Worm (Caenorhabditis elegans) whole organism, early embryonic: ENCODE results near the gene cwp-5.

Experiments used
- ama-1 ChIP-seq: fragments of 150-350 bp; optimal IDR thresholded peaks from 2 replicates; lab custom pipeline; 2014
- scrt-1 ChIP-seq: fragments of 200-800 bp; sonication (Bioruptor generic); IDR thresholded peaks from 2 replicates; pipeline ENCODE4 v1.3.6; 2022; ENCODE audit warnings: missing genetic modification characterization, missing compliant biosample characterization

DNA sequence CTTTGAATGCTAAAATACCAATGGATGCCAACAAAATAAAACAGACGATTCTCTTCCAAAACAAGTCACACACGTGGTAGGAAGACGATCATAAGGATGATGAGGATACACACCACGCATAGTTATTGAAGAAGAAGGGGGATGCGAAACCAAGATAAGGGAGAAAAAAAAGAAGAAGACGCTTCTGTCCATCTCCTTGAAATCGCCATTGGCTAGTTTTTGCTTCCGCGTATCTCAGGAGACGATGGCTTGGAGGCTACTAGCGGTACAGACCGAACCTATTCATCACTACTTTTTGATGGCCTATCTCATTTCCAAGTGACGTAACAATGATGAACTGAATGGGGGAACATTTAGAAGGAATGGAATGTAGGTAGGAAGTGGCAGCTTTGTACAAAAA is 25.5 kb downstream of the cwp-5 start:
- TF ChIP-seq scrt-1 (GFP tag; lab: Robert Waterston, UW): no peak
- no peak for TF ChIP-seq ama-1 (lab: Kevin White, UChicago)
